Fruit fly (Drosophila melanogaster) whole organism: ENCODE results near the gene IntS11.

Experiments
- Dll ChIP-seq: fragments of >200 bp; optimal IDR thresholded peaks from 2 replicates; lab custom pipeline; 2017
- pan ChIP-seq: fragments of >200 bp; optimal IDR thresholded peaks from 2 replicates; lab custom pipeline; 2017
- psq ChIP-seq: fragments of >200 bp; optimal IDR thresholded peaks from 2 replicates; lab custom pipeline; 2017

- TF ChIP-seq pan (no peak), Dll (no peak), psq (lab: Kevin White, UChicago) (no peak)
These were observed 10.1 kb downstream of the IntS11 start for dm6 chr3R:29755248-29755647.
